Worm (Caenorhabditis elegans): Measurements from ENCODE around the gene ZK721.3.

DNA sequence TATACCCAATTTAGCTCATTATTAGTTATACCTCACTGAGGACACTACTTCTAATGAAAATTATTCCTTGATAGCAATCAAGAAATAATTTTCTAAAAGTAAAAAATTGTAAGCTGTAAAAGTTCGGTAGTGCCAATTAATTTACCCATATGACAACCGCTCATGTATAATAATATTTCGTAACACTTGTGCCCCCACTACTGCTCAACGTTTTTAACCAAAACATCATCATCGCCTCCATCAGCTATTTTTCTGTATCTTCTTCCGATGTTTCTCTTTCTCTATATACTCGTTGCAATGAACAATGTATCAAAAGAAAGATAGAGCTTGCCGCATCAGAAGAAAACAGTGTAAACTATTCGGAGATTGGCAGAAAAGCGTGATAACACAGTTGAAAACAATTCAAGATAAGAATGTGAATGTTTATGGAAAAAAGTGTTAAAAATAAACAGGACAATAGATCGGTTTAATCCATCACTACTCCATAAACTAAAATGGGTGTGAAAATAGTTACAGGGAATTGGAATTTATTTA, 3.4 kb downstream of the ZK721.3 start:
- TF ChIP-seq ama-1 (optimal IDR thresholded peaks at IDR 0.05) (no peak), nhr-28 (tag; optimal IDR thresholded peaks at IDR 0.05) (no peak), nhr-237 (tag; optimal IDR thresholded peaks at IDR 0.05) (no peak), elt-3 (tag; optimal IDR thresholded peaks at IDR 0.05) (no peak), ztf-11 (tag; optimal IDR thresholded peaks at IDR 0.05) (no peak), nhr-12 (tag; optimal IDR thresholded peaks at IDR 0.05) (no peak)
